Worm (Caenorhabditis elegans) whole organism, late embryonic: ENCODE measurements around the gene ptr-25.

Experiments used
- C38D4.7 ChIP-seq: fragments of 200-800 bp; sonication (Bioruptor generic); optimal IDR thresholded peaks from 2 replicates; lab custom pipeline; 2018; ENCODE audit warnings: mild to moderate bottlenecking, missing genetic modification characterization, moderate library complexity, missing compliant biosample characterization
- F13H6.1 ChIP-seq: sonication (generic microtip); optimal IDR thresholded peaks from 2 replicates; lab custom pipeline; 2016; ENCODE audit warnings: missing genetic modification characterization, missing compliant biosample characterization
- K02D7.2 ChIP-seq: sonication (generic microtip); optimal IDR thresholded peaks from 2 replicates; lab custom pipeline; 2017; ENCODE audit warnings: mild to moderate bottlenecking, missing genetic modification characterization, missing compliant biosample characterization
- K09A11.1 ChIP-seq: sonication (generic microtip); optimal IDR thresholded peaks from 2 replicates; lab custom pipeline; 2017; ENCODE audit warnings: antibody characterized with exemption, mild to moderate bottlenecking, missing genetic modification characterization, missing compliant biosample characterization; ENCODE audit not compliant: insufficient read depth
- ceh-14 ChIP-seq: sonication (generic microtip); optimal IDR thresholded peaks from 2 replicates; lab custom pipeline; 2016; ENCODE audit warnings: missing genotype, missing genetic modification characterization, missing compliant biosample characterization
- ceh-19 ChIP-seq: fragments of 200-800 bp; sonication (Bioruptor generic); optimal IDR thresholded peaks from 2 replicates; lab custom pipeline; 2018; ENCODE audit warnings: mild to moderate bottlenecking, missing genetic modification characterization, missing compliant biosample characterization
- ceh-2 ChIP-seq: sonication (generic microtip); optimal IDR thresholded peaks from 2 replicates; lab custom pipeline; 2016; ENCODE audit warnings: missing genotype, missing genetic modification characterization, missing compliant biosample characterization
- ceh-22 ChIP-seq: sonication (generic microtip); optimal IDR thresholded peaks from 2 replicates; lab custom pipeline; 2017; ENCODE audit warnings: missing biosample characterization, missing genetic modification characterization
- ceh-31 ChIP-seq: sonication (generic microtip); optimal IDR thresholded peaks from 2 replicates; lab custom pipeline; 2016; ENCODE audit warnings: missing genetic modification characterization, missing compliant biosample characterization
- ceh-6 ChIP-seq: fragments of 200-800 bp; sonication (Bioruptor generic); optimal IDR thresholded peaks from 2 replicates; lab custom pipeline; 2018; ENCODE audit warnings: mild to moderate bottlenecking, missing genetic modification characterization, missing compliant biosample characterization
- ceh-9 ChIP-seq: sonication (generic microtip); optimal IDR thresholded peaks from 2 replicates; lab custom pipeline; 2016; ENCODE audit warnings: mild to moderate bottlenecking, missing genetic modification characterization, inconsistent platforms, missing compliant biosample characterization
- che-1 ChIP-seq: sonication (generic microtip); optimal IDR thresholded peaks from 2 replicates; lab custom pipeline; 2016; ENCODE audit warnings: mild to moderate bottlenecking, missing genetic modification characterization, missing compliant biosample characterization
- dmd-4 ChIP-seq: sonication (generic microtip); optimal IDR thresholded peaks from 2 replicates; lab custom pipeline; 2016; ENCODE audit warnings: borderline replicate concordance, missing genetic modification characterization, missing compliant biosample characterization
- dve-1 ChIP-seq: sonication (generic microtip); optimal IDR thresholded peaks from 2 replicates; lab custom pipeline; 2017; ENCODE audit warnings: antibody characterized with exemption, mild to moderate bottlenecking, missing genetic modification characterization, missing compliant biosample characterization
- fax-1 ChIP-seq: sonication (generic microtip); optimal IDR thresholded peaks from 2 replicates; lab custom pipeline; 2016; ENCODE audit warnings: missing genotype, missing genetic modification characterization, missing compliant biosample characterization
- hlh-30 ChIP-seq: sonication (generic microtip); optimal IDR thresholded peaks from 2 replicates; lab custom pipeline; 2017; ENCODE audit warnings: antibody characterized with exemption, missing genetic modification characterization, missing compliant biosample characterization; ENCODE audit not compliant: insufficient read depth
- hlh-8 ChIP-seq: sonication (generic microtip); optimal IDR thresholded peaks from 2 replicates; lab custom pipeline; 2016; ENCODE audit warnings: missing genotype, missing genetic modification characterization, missing compliant biosample characterization
- madf-2 ChIP-seq: sonication (generic microtip); optimal IDR thresholded peaks from 2 replicates; lab custom pipeline; 2017; ENCODE audit warnings: missing genetic modification characterization, missing compliant biosample characterization
- nfya-1 ChIP-seq: sonication (generic microtip); optimal IDR thresholded peaks from 2 replicates; lab custom pipeline; 2017; ENCODE audit warnings: missing genetic modification characterization, mild to moderate bottlenecking, missing compliant biosample characterization, antibody characterized with exemption, moderate library complexity
- npax-4 ChIP-seq: sonication (generic microtip); optimal IDR thresholded peaks from 2 replicates; lab custom pipeline; 2016; ENCODE audit warnings: missing genetic modification characterization, missing compliant biosample characterization
- pag-3 ChIP-seq: sonication (generic microtip); optimal IDR thresholded peaks from 2 replicates; lab custom pipeline; 2016; ENCODE audit warnings: missing compliant biosample characterization, missing genetic modification characterization, borderline replicate concordance
- pat-9 ChIP-seq: fragments of 200-800 bp; sonication (Bioruptor generic); optimal IDR thresholded peaks from 2 replicates; lab custom pipeline; 2018; ENCODE audit warnings: mild to moderate bottlenecking, missing genetic modification characterization, moderate library complexity, missing compliant biosample characterization
- pax-1 ChIP-seq: fragments of 150-350 bp; optimal IDR thresholded peaks from 2 replicates; lab custom pipeline; 2014; ENCODE audit warnings: missing biosample characterization, missing genetic modification characterization
- pha-2 ChIP-seq: sonication (generic microtip); optimal IDR thresholded peaks from 2 replicates; lab custom pipeline; 2017; ENCODE audit warnings: mild to moderate bottlenecking, missing genetic modification characterization, missing compliant biosample characterization
- pha-4 ChIP-seq: fragments of 150-350 bp; optimal IDR thresholded peaks from 2 replicates; lab custom pipeline; 2018; ENCODE audit warnings: missing biosample characterization, missing genetic modification reagents, missing genetic modification characterization
- ref-2 ChIP-seq: sonication (generic microtip); optimal IDR thresholded peaks from 2 replicates; lab custom pipeline; 2016; ENCODE audit warnings: missing genetic modification characterization, missing compliant biosample characterization
- rnt-1 ChIP-seq: sonication (generic microtip); optimal IDR thresholded peaks from 2 replicates; lab custom pipeline; 2016; ENCODE audit warnings: missing genetic modification characterization, missing compliant biosample characterization
- sdc-2 ChIP-seq: sonication (generic microtip); optimal IDR thresholded peaks from 2 replicates; lab custom pipeline; 2016; ENCODE audit warnings: missing genotype, missing genetic modification characterization, missing compliant biosample characterization
- sox-2 ChIP-seq: fragments of 200-800 bp; sonication (Bioruptor generic); IDR thresholded peaks from 2 replicates; pipeline ENCODE4 v1.3.6; 2022; ENCODE audit warnings: missing genetic modification reagents, missing genetic modification characterization, missing compliant biosample characterization
- syd-9 ChIP-seq: sonication (generic microtip); optimal IDR thresholded peaks from 2 replicates; lab custom pipeline; 2016; ENCODE audit warnings: mild to moderate bottlenecking, missing genetic modification characterization, moderate library complexity, missing compliant biosample characterization
- tbx-2 ChIP-seq: sonication (generic microtip); optimal IDR thresholded peaks from 2 replicates; lab custom pipeline; 2016; ENCODE audit warnings: missing genetic modification characterization, missing compliant biosample characterization
- unc-3 ChIP-seq, 2 experiments: fragments of 200-800 bp in 1 of 2; sonication (Bioruptor generic) in 1 of 2; sonication (generic microtip) in 1 of 2; conservative IDR thresholded peaks in 1 of 2; optimal IDR thresholded peaks in 1 of 2; 2 replicates each; pipeline versions ENCODE4 v1.3.6 to Lab custom; 2016 to 2022; ENCODE audit warnings: missing compliant biosample characterization in 2 of 2, missing genetic modification characterization in 2 of 2, missing genetic modification reagents in 1 of 2
- unc-42 ChIP-seq: sonication (generic microtip); optimal IDR thresholded peaks from 2 replicates; lab custom pipeline; 2016; ENCODE audit warnings: missing genotype, missing genetic modification characterization, missing compliant biosample characterization
- unc-55 ChIP-seq: sonication (generic microtip); optimal IDR thresholded peaks from 2 replicates; lab custom pipeline; 2017; ENCODE audit warnings: missing biosample characterization, missing genetic modification reagents, missing genetic modification characterization
- unc-86 ChIP-seq: sonication (generic microtip); optimal IDR thresholded peaks from 2 replicates; lab custom pipeline; 2016; ENCODE audit warnings: missing genetic modification characterization, missing compliant biosample characterization
- ztf-16 ChIP-seq: sonication (generic microtip); optimal IDR thresholded peaks from 2 replicates; lab custom pipeline; 2017; ENCODE audit warnings: missing genetic modification characterization, missing compliant biosample characterization

Gene ptr-25

ce11 chrIII:10505943-10506698 lies 18.2 kb downstream of the ptr-25 start:
- TF ChIP-seq rnt-1 (tag; lab: Kevin White, UChicago) (no peak), ref-2 (no peak), syd-9 (tag; lab: Kevin White, UChicago) (no peak), sox-2 (GFP tag; lab: Robert Waterston, UW) (no peak), K02D7.2 (tag; lab: Kevin White, UChicago) (no peak), unc-86 (tag; lab: Kevin White, UChicago) (no peak)

ce11 chrIII:10506699-10507248 lies 18.9 kb downstream of the ptr-25 start, which contains the start of the genes sip-1 and sly-1:
sip-1 (minus strand) TSS chrIII:10506801.
sly-1 (plus strand) TSS chrIII:10507058.
- TF ChIP-seq pha-2 (no peak), ceh-2 (tag; lab: Kevin White, UChicago) (no peak), hlh-30 (tag; lab: Kevin White, UChicago) (no peak), ceh-31 (tag; lab: Kevin White, UChicago) (no peak), pha-4 (tag; lab: Kevin White, UChicago) (no peak), unc-3 (GFP tag; conservative IDR thresholded peaks at IDR 0.05; lab: Robert Waterston, UW) (no peak), unc-3 (tag; optimal IDR thresholded peaks at IDR 0.05; lab: Kevin White, UChicago) (no peak), rnt-1 (tag; lab: Kevin White, UChicago) (no peak), pax-1 (tag; lab: Kevin White, UChicago) (peak; percentile 11), nfya-1 (peak; percentile 65), madf-2 (tag; lab: Kevin White, UChicago) (no peak), ceh-6 (no peak), unc-55 (peak; percentile 53)

- TF ChIP-seq tbx-2 (tag; lab: Kevin White, UChicago) (no peak), unc-42 (tag; lab: Kevin White, UChicago) (peak; percentile 75), unc-55 (no peak), K09A11.1 (tag; lab: Kevin White, UChicago) (no peak), che-1 (tag; lab: Kevin White, UChicago) (no peak), ceh-31 (tag; lab: Kevin White, UChicago) (no peak), dve-1 (tag; lab: Kevin White, UChicago) (no peak), syd-9 (tag; lab: Kevin White, UChicago) (no peak)
- TF ChIP-seq, all 69 proteins: peak for 1
Measured at ce11 chrIII:10512570-10512969, 24.6 kb downstream of the ptr-25 start.

- TF ChIP-seq ceh-22 (tag; lab: Kevin White, UChicago) (no peak), rnt-1 (tag; lab: Kevin White, UChicago) (no peak), npax-4 (tag; lab: Kevin White, UChicago) (no peak), C38D4.7 (GFP tag; lab: Kevin White, UChicago) (no peak), F13H6.1 (tag; lab: Kevin White, UChicago) (no peak), ceh-14 (no peak), ztf-16 (tag; lab: Kevin White, UChicago) (no peak), fax-1 (tag; lab: Kevin White, UChicago) (no peak), pag-3 (no peak), ceh-9 (tag; lab: Kevin White, UChicago) (no peak), unc-3 (GFP tag; conservative IDR thresholded peaks at IDR 0.05; lab: Robert Waterston, UW) (no peak), unc-3 (tag; optimal IDR thresholded peaks at IDR 0.05; lab: Kevin White, UChicago) (no peak), sdc-2 (no peak), ceh-19 (no peak), hlh-8 (tag; lab: Kevin White, UChicago) (no peak), pat-9 (tag; lab: Kevin White, UChicago) (no peak), dmd-4 (tag; lab: Kevin White, UChicago) (no peak)
Measured at ce11 chrIII:10515751-10516150, 27.8 kb downstream of the ptr-25 start.
